Worm (Caenorhabditis elegans) whole organism, L4/young adult: ENCODE measurements around the gene spe-19.

Experiments used
- W03F9.2 ChIP-seq: fragments of 150-350 bp; optimal IDR thresholded peaks from 2 replicates; lab custom pipeline; 2014; ENCODE audit warnings: missing biosample characterization, missing genetic modification characterization
- dao-5 ChIP-seq: sonication (generic microtip); optimal IDR thresholded peaks from 2 replicates; lab custom pipeline; 2016; ENCODE audit warnings: missing genotype, missing genetic modification characterization, moderate library complexity, missing compliant biosample characterization
- him-1 ChIP-seq: sonication (generic microtip); optimal IDR thresholded peaks from 2 replicates; lab custom pipeline; 2016; ENCODE audit warnings: missing genotype, missing genetic modification reagents, missing genetic modification characterization, missing compliant biosample characterization

spe-19 gene

DNA sequence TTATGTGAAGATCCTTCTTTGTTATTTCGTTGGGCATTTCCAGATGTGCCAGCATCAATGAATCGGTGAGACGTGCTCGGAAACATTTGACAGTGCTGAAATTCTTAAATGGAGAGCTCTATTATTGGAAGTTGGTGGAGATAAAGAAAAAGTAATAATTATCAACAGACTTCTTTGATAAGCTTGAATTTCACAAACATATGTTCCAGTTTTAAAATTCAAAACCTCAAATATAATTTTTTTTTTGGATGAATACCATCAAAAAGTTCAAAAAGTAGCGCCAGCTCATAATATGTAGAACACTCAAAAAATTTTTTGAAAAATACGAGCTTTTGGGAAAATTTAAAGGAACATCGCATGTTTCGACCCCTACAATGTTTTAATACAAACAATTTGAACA lies 53.1 kb downstream of the spe-19 start, which contains the start of gene Y60A3A.25:
Y60A3A.25 (minus strand) TSS at position 101 of the 400 bp plus-strand sequence.
- TF ChIP-seq dao-5 (tag; lab: Kevin White, UChicago) (no peak), W03F9.2 (tag; lab: Kevin White, UChicago) (no peak), him-1 (no peak)
